Fruit fly (Drosophila melanogaster): ENCODE measurements around the gene InR.

Gene InR

dm6 chr3R:21651048-21651887, 32.1 kb upstream of the InR start (continued):
- peak; percentile 70 for TF ChIP-seq cyc (GFP tag; optimal IDR thresholded peaks at IDR 0.05)
- TF ChIP-seq Sox14 (GFP tag; optimal IDR thresholded peaks at IDR 0.05), result peak; percentile 76
- peak; percentile 91 for TF ChIP-seq CG4318 (GFP tag; optimal IDR thresholded peaks at IDR 0.05)
- TF ChIP-seq pdm3 (GFP tag; optimal IDR thresholded peaks at IDR 0.05), result peak; percentile 72
- TF ChIP-seq CG8632 (GFP tag; optimal IDR thresholded peaks at IDR 0.05), result peak; percentile 88
- peak; percentile 75 for TF ChIP-seq Smox (GFP tag; optimal IDR thresholded peaks at IDR 0.05)
- peak; percentile 58 for TF ChIP-seq Lpt (GFP tag; optimal IDR thresholded peaks at IDR 0.05)
- TF ChIP-seq CG11902 (GFP tag; optimal IDR thresholded peaks at IDR 0.05), result peak; percentile 68
- TF ChIP-seq Ets96B (tag; optimal IDR thresholded peaks at IDR 0.05), result peak; percentile 95
- peak; percentile 87 for TF ChIP-seq net (GFP tag; optimal IDR thresholded peaks at IDR 0.05)
- TF ChIP-seq CG31627 (GFP tag; optimal IDR thresholded peaks at IDR 0.05), result peak; percentile 65
- TF ChIP-seq CG9139 (GFP tag; optimal IDR thresholded peaks at IDR 0.05), result peak; percentile 90
- peak; percentile 96 for TF ChIP-seq CG6808 (GFP tag; optimal IDR thresholded peaks at IDR 0.05)
- TF ChIP-seq fkh (GFP tag; optimal IDR thresholded peaks at IDR 0.05), result no peak
- peak; percentile 97 for TF ChIP-seq CG32006 (GFP tag; optimal IDR thresholded peaks at IDR 0.05)
- peak; percentile 93 for TF ChIP-seq achi (GFP tag; optimal IDR thresholded peaks at IDR 0.05)
- peak; percentile 18 for TF ChIP-seq dac (GFP tag; optimal IDR thresholded peaks at IDR 0.05)
- peak; percentile 30 for TF ChIP-seq Gug (GFP tag; IDR thresholded peaks at IDR 0.05)
- TF ChIP-seq CG6276 (GFP tag; optimal IDR thresholded peaks at IDR 0.05), result peak; percentile 86
- peak; percentile 82 for TF ChIP-seq CG16779 (tag; optimal IDR thresholded peaks at IDR 0.05)
- peak; percentile 85 for TF ChIP-seq Hr4 (GFP tag; optimal IDR thresholded peaks at IDR 0.05)

DNA sequence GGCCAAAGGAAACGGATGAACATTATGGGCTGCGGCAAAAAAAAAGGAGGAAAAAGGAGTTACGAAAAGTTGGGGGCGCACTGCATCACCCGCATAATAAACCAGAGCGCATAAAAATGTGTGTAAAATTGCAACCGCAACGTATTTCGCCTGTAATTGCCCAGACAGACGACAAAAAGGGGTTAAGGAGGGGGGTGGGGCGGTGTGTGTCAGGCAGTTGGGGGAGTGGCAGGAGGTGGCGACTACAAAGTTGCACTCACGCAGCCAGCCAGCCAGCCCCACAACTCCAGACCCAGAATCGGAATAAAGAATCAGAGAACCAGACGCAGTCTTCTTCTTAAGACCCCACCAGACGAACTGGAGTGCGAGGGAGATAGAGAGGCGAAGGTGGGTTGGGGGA, 31.4 kb upstream of the InR start:
- TF ChIP-seq dsx (GFP tag; optimal IDR thresholded peaks at IDR 0.05; ENCODE audit: poor library complexity, severe bottlenecking) (peak; percentile 100), achi (GFP tag; optimal IDR thresholded peaks at IDR 0.05) (no peak), Sox15 (GFP tag; optimal IDR thresholded peaks at IDR 0.05) (no peak), Sox14 (GFP tag; optimal IDR thresholded peaks at IDR 0.05) (no peak), CG9139 (GFP tag; optimal IDR thresholded peaks at IDR 0.05) (no peak)

DNA sequence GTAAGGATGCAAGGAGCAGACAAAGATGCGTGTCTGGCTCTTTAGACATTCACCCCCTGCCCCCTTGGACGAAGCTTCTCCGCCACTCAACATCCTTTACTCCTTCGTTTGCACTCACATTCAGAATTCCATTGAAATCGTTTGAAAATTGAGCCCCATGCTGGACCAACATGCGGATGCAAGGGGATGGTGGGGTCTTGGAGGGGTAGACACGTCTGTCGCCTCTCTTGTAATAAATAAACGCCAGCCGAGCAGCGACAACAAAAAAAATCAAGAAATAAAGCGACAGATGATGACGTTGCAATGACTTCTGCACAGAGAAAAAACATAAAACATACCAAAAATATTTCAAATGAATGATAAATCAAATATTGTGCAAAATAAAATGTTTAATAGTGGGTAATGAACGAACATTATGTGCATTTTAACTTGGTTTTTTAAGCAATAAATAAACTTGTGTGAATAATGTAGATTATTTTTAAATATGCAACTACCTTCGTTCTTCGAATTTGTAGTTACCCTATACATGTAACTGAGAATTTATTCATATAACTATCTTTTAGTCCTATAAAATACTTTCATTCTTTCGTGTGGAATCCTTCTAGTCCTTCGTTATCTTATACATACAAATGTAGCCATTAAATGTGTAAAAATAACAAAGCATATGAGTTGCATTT, 30.8 kb upstream of the InR start:
- peak; percentile 62 for TF ChIP-seq eg (GFP tag; IDR thresholded peaks at IDR 0.05)
- TF ChIP-seq Eip78C (GFP tag), result peak; percentile 97
- peak; percentile 79 for TF ChIP-seq Met (GFP tag; optimal IDR thresholded peaks at IDR 0.05)
- TF ChIP-seq spab (GFP tag; optimal IDR thresholded peaks at IDR 0.05), result peak; percentile 90
- peak; percentile 58 for TF ChIP-seq CG8319 (GFP tag; optimal IDR thresholded peaks at IDR 0.05)
- peak; percentile 79 for TF ChIP-seq achi (GFP tag; optimal IDR thresholded peaks at IDR 0.05)
- TF ChIP-seq Ets96B (tag; optimal IDR thresholded peaks at IDR 0.05), result peak; percentile 96
- TF ChIP-seq dac (GFP tag; optimal IDR thresholded peaks at IDR 0.05), result no peak
- peak; percentile 33; the same call in 1 of the 2 replicates for TF ChIP-seq CG11294 (GFP tag; IDR thresholded peaks at IDR 0.05)
- no peak for TF ChIP-seq fkh (GFP tag; optimal IDR thresholded peaks at IDR 0.05)
- TF ChIP-seq fd85E (GFP tag; optimal IDR thresholded peaks at IDR 0.05), result no peak
- TF ChIP-seq CG3032 (tag; optimal IDR thresholded peaks at IDR 0.05), result peak; percentile 93
- TF ChIP-seq Sox102F (GFP tag; optimal IDR thresholded peaks at IDR 0.05), result peak; percentile 61
- peak; percentile 84 for TF ChIP-seq CG15336 (GFP tag; IDR thresholded peaks at IDR 0.05)
- peak; percentile 67 for TF ChIP-seq net (GFP tag; optimal IDR thresholded peaks at IDR 0.05)
- TF ChIP-seq OdsH (GFP tag; optimal IDR thresholded peaks at IDR 0.05), result peak; percentile 83
- peak; percentile 64 to 86 for TF ChIP-seq salr (GFP tag; optimal IDR thresholded peaks at IDR 0.05)
- TF ChIP-seq Eip93F (GFP tag; optimal IDR thresholded peaks at IDR 0.05), result no peak
- TF ChIP-seq vri (GFP tag; optimal IDR thresholded peaks at IDR 0.05), result peak; percentile 29
- TF ChIP-seq Sox14 (GFP tag; optimal IDR thresholded peaks at IDR 0.05), result peak; percentile 74
- TF ChIP-seq CG34406 (GFP tag; optimal IDR thresholded peaks at IDR 0.05), result peak; percentile 81
- peak; percentile 89 for TF ChIP-seq dsx (GFP tag; optimal IDR thresholded peaks at IDR 0.05; ENCODE audit: poor library complexity, severe bottlenecking)
- peak; percentile 33; the same call in 1 of the 2 replicates for TF ChIP-seq Gug (GFP tag; IDR thresholded peaks at IDR 0.05)
- TF ChIP-seq CG4318 (GFP tag; optimal IDR thresholded peaks at IDR 0.05), result peak; percentile 58
- TF ChIP-seq ss (GFP tag; optimal IDR thresholded peaks at IDR 0.05), result peak; percentile 65 to 82
- TF ChIP-seq acj6 (GFP tag; optimal IDR thresholded peaks at IDR 0.05), result peak; percentile 88
- TF ChIP-seq CG3919 (GFP tag; optimal IDR thresholded peaks at IDR 0.05), result peak; percentile 75
- TF ChIP-seq CG11902 (GFP tag; optimal IDR thresholded peaks at IDR 0.05), result peak; percentile 15
- peak; percentile 88 for TF ChIP-seq svp (GFP tag)
- peak; percentile 75 for TF ChIP-seq CG8632 (GFP tag; optimal IDR thresholded peaks at IDR 0.05)
- peak; percentile 89 for TF ChIP-seq fd59A (GFP tag; optimal IDR thresholded peaks at IDR 0.05)
- peak; percentile 62 for TF ChIP-seq CG9139 (GFP tag; optimal IDR thresholded peaks at IDR 0.05)

Data from whole organism, prepupa.